Fruit fly (Drosophila melanogaster): Measurements from ENCODE around the gene CG3191.

dm6 chrX:2301069-2301508 is 49.3 kb upstream of the CG3191 start:
- no peak for TF ChIP-seq gsb-n (tag; optimal IDR thresholded peaks at IDR 0.05)
- no peak for TF ChIP-seq mld (GFP tag; IDR thresholded peaks at IDR 0.05; ENCODE audit: partially characterized antibody)

All from whole organism, embryonic.